Fruit fly (Drosophila melanogaster): Measurements from ENCODE around the gene CG14621.

The CG14621 gene

dm6 chrX:22491028-22491769 is 47.2 kb downstream of the CG14621 start:
- TF ChIP-seq EcR (GFP tag; optimal IDR thresholded peaks at IDR 0.05) (no peak), Dll (optimal IDR thresholded peaks at IDR 0.05) (no peak), psq (optimal IDR thresholded peaks at IDR 0.05) (no peak)
